Worm (Caenorhabditis elegans) whole organism, mixed stage, embryonic: ENCODE results near the gene C56A3.8.
A peak's percentile ranks its signal among the peaks of the same experiment; 100 is the strongest.

ENCODE experiments used
- M03D4.4 ChIP-seq: sonication (generic microtip); optimal IDR thresholded peaks from 2 replicates; lab custom pipeline; 2017; ENCODE audit warnings: mild to moderate bottlenecking, missing genetic modification characterization, missing compliant biosample characterization
- bed-3 ChIP-seq: fragments of 200-800 bp; sonication (Bioruptor generic); optimal IDR thresholded peaks from 3 replicates; lab custom pipeline; 2018; ENCODE audit warnings: mild to moderate bottlenecking, missing genetic modification characterization, moderate library complexity, missing compliant biosample characterization
- blmp-1 ChIP-seq: fragments of 150-350 bp; optimal IDR thresholded peaks from 2 replicates; lab custom pipeline; 2014; ENCODE audit warnings: missing biosample characterization, missing genetic modification characterization
- ceh-39 ChIP-seq: fragments of 150-350 bp; optimal IDR thresholded peaks from 2 replicates; lab custom pipeline; 2014; ENCODE audit warnings: missing biosample characterization, missing genetic modification characterization
- ceh-43 ChIP-seq: fragments of 200-800 bp; sonication (Bioruptor generic); optimal IDR thresholded peaks from 2 replicates; lab custom pipeline; 2018; ENCODE audit warnings: mild to moderate bottlenecking, missing genetic modification characterization, moderate library complexity, missing compliant biosample characterization
- ceh-83 ChIP-seq: fragments of 200-800 bp; sonication (Bioruptor generic); optimal IDR thresholded peaks from 2 replicates; lab custom pipeline; 2018; ENCODE audit warnings: mild to moderate bottlenecking, missing genetic modification characterization, missing compliant biosample characterization
- ces-1 ChIP-seq: fragments of 150-350 bp; optimal IDR thresholded peaks from 2 replicates; lab custom pipeline; 2014; ENCODE audit warnings: missing biosample characterization, missing genetic modification reagents, missing genetic modification characterization
- cnd-1 ChIP-seq: fragments of 200-800 bp; sonication (Bioruptor generic); optimal IDR thresholded peaks from 2 replicates; lab custom pipeline; 2018; ENCODE audit warnings: mild to moderate bottlenecking, missing genetic modification characterization, missing compliant biosample characterization
- drap-1 ChIP-seq: fragments of 200-800 bp; sonication (Bioruptor generic); optimal IDR thresholded peaks from 3 replicates; lab custom pipeline; 2018; ENCODE audit warnings: mild to moderate bottlenecking, missing genetic modification characterization, missing compliant biosample characterization
- elt-1 ChIP-seq: sonication (generic microtip); optimal IDR thresholded peaks from 2 replicates; lab custom pipeline; 2017; ENCODE audit warnings: missing genetic modification characterization, mild to moderate bottlenecking, missing compliant biosample characterization, antibody characterized with exemption, moderate library complexity, borderline replicate concordance; ENCODE audit not compliant: insufficient read depth
- elt-3 ChIP-seq: fragments of 150-350 bp; optimal IDR thresholded peaks from 2 replicates; lab custom pipeline; 2014; ENCODE audit warnings: missing biosample characterization, missing genetic modification characterization
- flh-1 ChIP-seq: fragments of 200-800 bp; sonication (Bioruptor generic); optimal IDR thresholded peaks from 2 replicates; lab custom pipeline; 2018; ENCODE audit warnings: mild to moderate bottlenecking, missing genetic modification characterization, moderate library complexity, missing compliant biosample characterization
- ham-2 ChIP-seq: fragments of 200-800 bp; sonication (Bioruptor generic); optimal IDR thresholded peaks from 2 replicates; lab custom pipeline; 2018; ENCODE audit warnings: mild to moderate bottlenecking, missing genetic modification characterization, missing compliant biosample characterization
- hlh-1 ChIP-seq: fragments of 150-350 bp; optimal IDR thresholded peaks from 2 replicates; lab custom pipeline; 2014; ENCODE audit warnings: missing biosample characterization, missing genetic modification reagents, missing genetic modification characterization
- lin-13 ChIP-seq: fragments of 150-350 bp; optimal IDR thresholded peaks from 2 replicates; lab custom pipeline; 2014; ENCODE audit warnings: missing biosample characterization, missing genetic modification characterization
- lin-32 ChIP-seq: fragments of 200-800 bp; sonication (Bioruptor generic); optimal IDR thresholded peaks from 2 replicates; lab custom pipeline; 2018; ENCODE audit warnings: mild to moderate bottlenecking, missing genetic modification characterization, missing compliant biosample characterization
- lsy-2 ChIP-seq: fragments of 150-350 bp; optimal IDR thresholded peaks from 2 replicates; lab custom pipeline; 2014; ENCODE audit warnings: missing biosample characterization, missing genetic modification characterization
- mab-5 ChIP-seq: fragments of 150-350 bp; optimal IDR thresholded peaks from 2 replicates; lab custom pipeline; 2014; ENCODE audit warnings: missing biosample characterization, missing genetic modification characterization
- mep-1 ChIP-seq: fragments of 150-350 bp; optimal IDR thresholded peaks from 2 replicates; lab custom pipeline; 2017; ENCODE audit warnings: missing biosample characterization, missing genetic modification reagents, missing genetic modification characterization, inconsistent platforms
- mls-2 ChIP-seq: sonication (generic microtip); optimal IDR thresholded peaks from 2 replicates; lab custom pipeline; 2016; ENCODE audit warnings: mild to moderate bottlenecking, missing genetic modification characterization, moderate library complexity, missing compliant biosample characterization
- nhr-12 ChIP-seq: fragments of 150-350 bp; optimal IDR thresholded peaks from 2 replicates; lab custom pipeline; 2014; ENCODE audit warnings: missing biosample characterization, missing genetic modification characterization
- nhr-2 ChIP-seq: fragments of 150-350 bp; optimal IDR thresholded peaks from 2 replicates; lab custom pipeline; 2014; ENCODE audit warnings: missing biosample characterization, missing genetic modification characterization
- nhr-237 ChIP-seq: fragments of 150-350 bp; optimal IDR thresholded peaks from 2 replicates; lab custom pipeline; 2014; ENCODE audit warnings: missing biosample characterization, missing genetic modification characterization
- nhr-28 ChIP-seq: fragments of 150-350 bp; optimal IDR thresholded peaks from 2 replicates; lab custom pipeline; 2014; ENCODE audit warnings: missing biosample characterization, missing genetic modification characterization
- nhr-76 ChIP-seq: sonication (generic microtip); optimal IDR thresholded peaks from 2 replicates; lab custom pipeline; 2017; ENCODE audit warnings: missing biosample characterization, missing genetic modification characterization
- pha-4 ChIP-seq: fragments of 150-350 bp; optimal IDR thresholded peaks from 2 replicates; lab custom pipeline; 2018; ENCODE audit warnings: missing biosample characterization, missing genetic modification reagents, missing genetic modification characterization
- sem-2 ChIP-seq: fragments of 200-800 bp; sonication (Bioruptor generic); optimal IDR thresholded peaks from 2 replicates; lab custom pipeline; 2018; ENCODE audit warnings: mild to moderate bottlenecking, missing genetic modification characterization, missing compliant biosample characterization
- snpc-4 ChIP-seq: fragments of 150-350 bp; optimal IDR thresholded peaks from 2 replicates; lab custom pipeline; 2014; ENCODE audit warnings: missing biosample characterization, missing genetic modification characterization
- sptf-1 ChIP-seq: sonication (generic microtip); optimal IDR thresholded peaks from 2 replicates; lab custom pipeline; 2017; ENCODE audit warnings: mild to moderate bottlenecking, missing genetic modification characterization, moderate library complexity, missing compliant biosample characterization
- tbx-8 ChIP-seq: fragments of 200-800 bp; sonication (Bioruptor generic); optimal IDR thresholded peaks from 2 replicates; lab custom pipeline; 2018; ENCODE audit warnings: mild to moderate bottlenecking, missing genetic modification characterization, moderate library complexity, missing compliant biosample characterization
- unc-120 ChIP-seq: sonication (generic microtip); optimal IDR thresholded peaks from 2 replicates; lab custom pipeline; 2017; ENCODE audit warnings: missing genetic modification characterization, missing compliant biosample characterization; ENCODE audit not compliant: poor library complexity, severe bottlenecking
- unc-39 ChIP-seq: fragments of 150-350 bp; optimal IDR thresholded peaks from 2 replicates; lab custom pipeline; 2014; ENCODE audit warnings: missing biosample characterization, missing genetic modification characterization
- unc-62 ChIP-seq: fragments of 150-350 bp; optimal IDR thresholded peaks from 2 replicates; lab custom pipeline; 2014; ENCODE audit warnings: missing biosample characterization, missing genetic modification reagents, missing genetic modification characterization
- zip-8 ChIP-seq: fragments of 150-350 bp; optimal IDR thresholded peaks from 2 replicates; lab custom pipeline; 2014; ENCODE audit warnings: missing biosample characterization, missing genetic modification characterization
- ztf-11 ChIP-seq: fragments of 150-350 bp; optimal IDR thresholded peaks from 2 replicates; lab custom pipeline; 2014; ENCODE audit warnings: missing biosample characterization, missing genetic modification characterization

Gene C56A3.8

ce11 chrV:13562748-13563147 lies 2.7 kb downstream of the C56A3.8 start:
- no peak for TF ChIP-seq pha-4 (tag; lab: Kevin White, UChicago)
- TF ChIP-seq zip-8: no peak
- no peak for TF ChIP-seq mep-1
- no peak for TF ChIP-seq M03D4.4 (tag; lab: Kevin White, UChicago)
- no peak for TF ChIP-seq unc-120 (tag; lab: Kevin White, UChicago)
- no peak for TF ChIP-seq ztf-11 (tag; lab: Kevin White, UChicago)
- TF ChIP-seq nhr-12: no peak
- no peak for TF ChIP-seq lin-32 (GFP tag; lab: Kevin White, UChicago)
- no peak for TF ChIP-seq sptf-1 (tag; lab: Kevin White, UChicago)
- no peak for TF ChIP-seq lin-13 (tag; lab: Kevin White, UChicago)
- TF ChIP-seq hlh-1: no peak
- no peak for TF ChIP-seq nhr-237 (tag; lab: Kevin White, UChicago)
- no peak for TF ChIP-seq drap-1 (GFP tag; lab: Kevin White, UChicago)
- no peak for TF ChIP-seq elt-3 (tag; lab: Kevin White, UChicago)
- no peak for TF ChIP-seq mls-2
- TF ChIP-seq tbx-8 (GFP tag; lab: Kevin White, UChicago): no peak
- no peak for TF ChIP-seq blmp-1

ce11 chrV:13563841-13564240 lies 3.8 kb downstream of the C56A3.8 start, which contains the start of gene grl-17:
Gene grl-17 (minus strand): TSS chrV:13563941.
- TF ChIP-seq nhr-2 (tag; lab: Kevin White, UChicago): no peak
- no peak for TF ChIP-seq blmp-1
- TF ChIP-seq nhr-12: no peak
- no peak for TF ChIP-seq ztf-11 (tag; lab: Kevin White, UChicago)
- no peak for TF ChIP-seq ham-2 (GFP tag; lab: Kevin White, UChicago)
- TF ChIP-seq unc-39 (tag; lab: Kevin White, UChicago): no peak
- no peak for TF ChIP-seq lsy-2
- TF ChIP-seq pha-4 (tag; lab: Kevin White, UChicago): no peak
- TF ChIP-seq hlh-1: no peak

ce11 chrV:13565197-13565596 lies 5.1 kb downstream of the C56A3.8 start:
- TF ChIP-seq elt-3 (tag; lab: Kevin White, UChicago) (no peak), mab-5 (no peak), nhr-28 (tag; lab: Kevin White, UChicago) (no peak), hlh-1 (peak; percentile 71), ztf-11 (tag; lab: Kevin White, UChicago) (no peak), nhr-12 (no peak), sem-2 (GFP tag; lab: Kevin White, UChicago) (no peak), cnd-1 (tag; lab: Kevin White, UChicago) (no peak), unc-39 (tag; lab: Kevin White, UChicago) (no peak), drap-1 (GFP tag; lab: Kevin White, UChicago) (no peak), ces-1 (GFP tag; lab: Kevin White, UChicago) (peak; percentile 47), lsy-2 (peak; percentile 25), lin-13 (tag; lab: Kevin White, UChicago) (no peak), nhr-237 (tag; lab: Kevin White, UChicago) (peak; percentile 57), snpc-4 (tag; lab: Kevin White, UChicago) (no peak), bed-3 (no peak), ceh-39 (tag; lab: Kevin White, UChicago) (peak; percentile 6), ceh-83 (GFP tag; lab: Kevin White, UChicago) (no peak), unc-120 (tag; lab: Kevin White, UChicago) (no peak), unc-62 (GFP tag; lab: Kevin White, UChicago) (peak; percentile 20), zip-8 (no peak), flh-1 (no peak), M03D4.4 (tag; lab: Kevin White, UChicago) (no peak), lin-32 (GFP tag; lab: Kevin White, UChicago) (no peak), mls-2 (no peak), tbx-8 (GFP tag; lab: Kevin White, UChicago) (no peak), blmp-1 (no peak), elt-1 (tag; lab: Kevin White, UChicago) (no peak), nhr-2 (tag; lab: Kevin White, UChicago) (no peak), ham-2 (GFP tag; lab: Kevin White, UChicago) (no peak), sptf-1 (tag; lab: Kevin White, UChicago) (no peak), pha-4 (tag; lab: Kevin White, UChicago) (peak; percentile 54), ceh-43 (GFP tag; lab: Kevin White, UChicago) (no peak), mep-1 (peak; percentile 79), nhr-76 (tag; lab: Kevin White, UChicago) (no peak)
